In genomic region chrV:14212813-14213212, ce11 we compare ENCODE assay signal across 2 worm cellular contexts.
TF ChIP-seq lines count a peak whose summit lies in the region.

No protein-coding gene starts in this region.

TF ChIP-seq in whole organism, L1 larva, 84 proteins besides CTCF, POLR2A, EP300 and RAD21 (continued from another document and continues in another):
- TF ChIP-seq dsc-1 (tag; optimal IDR thresholded peaks at IDR 0.05; lab: Kevin White, UChicago) (no peak), ztf-11 (tag; optimal IDR thresholded peaks at IDR 0.05; lab: Kevin White, UChicago) (no peak), unc-98 (GFP tag; IDR thresholded peaks at IDR 0.05; lab: Robert Waterston, UW) (no peak), snpc-4 (tag; optimal IDR thresholded peaks at IDR 0.05; lab: Kevin White, UChicago) (no peak), hlh-4 (tag; optimal IDR thresholded peaks at IDR 0.05; lab: Kevin White, UChicago) (no peak), tlp-1 (tag; optimal IDR thresholded peaks at IDR 0.05; lab: Kevin White, UChicago) (no peak), fkh-8 (tag; optimal IDR thresholded peaks at IDR 0.05; lab: Kevin White, UChicago) (no peak), ets-5 (GFP tag; IDR thresholded peaks at IDR 0.05; lab: Robert Waterston, UW) (no peak), mab-9 (GFP tag; IDR thresholded peaks at IDR 0.05; lab: Robert Waterston, UW) (no peak), ztf-4 (tag; optimal IDR thresholded peaks at IDR 0.05; lab: Kevin White, UChicago) (no peak), skn-1 (tag; optimal IDR thresholded peaks at IDR 0.05; lab: Kevin White, UChicago) (no peak), unc-62 (GFP tag; optimal IDR thresholded peaks at IDR 0.05; lab: Kevin White, UChicago) (no peak), nhr-237 (tag; optimal IDR thresholded peaks at IDR 0.05; lab: Kevin White, UChicago) (no peak), pqm-1 (tag; optimal IDR thresholded peaks at IDR 0.05; lab: Kevin White, UChicago) (no peak), lir-3 (tag; optimal IDR thresholded peaks at IDR 0.05; lab: Kevin White, UChicago; ENCODE audit: poor library complexity) (no peak), pax-3 (tag; optimal IDR thresholded peaks at IDR 0.05; lab: Kevin White, UChicago) (no peak), vab-15 (tag; optimal IDR thresholded peaks at IDR 0.05; lab: Kevin White, UChicago) (no peak), sptf-1 (tag; optimal IDR thresholded peaks at IDR 0.05; lab: Kevin White, UChicago) (no peak), lin-14 (GFP tag; optimal IDR thresholded peaks at IDR 0.05; lab: Kevin White, UChicago) (peak; percentile 68), mef-2 (tag; optimal IDR thresholded peaks at IDR 0.05; lab: Kevin White, UChicago) (no peak), fkh-4 (tag; optimal IDR thresholded peaks at IDR 0.05; lab: Kevin White, UChicago; ENCODE audit: borderline replicate concordance) (no peak), sup-37 (GFP tag; optimal IDR thresholded peaks at IDR 0.05; lab: Kevin White, UChicago) (no peak), lsy-2 (tag; optimal IDR thresholded peaks at IDR 0.05; lab: Kevin White, UChicago) (peak in 1 of 2 experiments; percentile 13), mdl-1 (tag; optimal IDR thresholded peaks at IDR 0.05; lab: Kevin White, UChicago) (peak in 1 of 2 experiments; percentile 54), nhr-77 (tag; optimal IDR thresholded peaks at IDR 0.05; lab: Kevin White, UChicago) (no peak), efl-1 (optimal IDR thresholded peaks at IDR 0.05; lab: Kevin White, UChicago) (no peak), efl-1 (GFP tag; optimal IDR thresholded peaks at IDR 0.05 in 1 of 2; lab: Kevin White, UChicago) (peak in 1 of 2 experiments; percentile 84), fos-1 (tag; optimal IDR thresholded peaks at IDR 0.05; lab: Kevin White, UChicago) (no peak), xbp-1 (tag; optimal IDR thresholded peaks at IDR 0.05; lab: Kevin White, UChicago) (no peak), nhr-84 (tag; optimal IDR thresholded peaks at IDR 0.05; lab: Kevin White, UChicago) (no peak), blmp-1 (tag; optimal IDR thresholded peaks at IDR 0.05; lab: Kevin White, UChicago) (peak; percentile 90), sox-4 (tag; optimal IDR thresholded peaks at IDR 0.05; lab: Kevin White, UChicago) (no peak), Y116A8C.19 (tag; optimal IDR thresholded peaks at IDR 0.05; lab: Kevin White, UChicago; ENCODE audit: borderline replicate concordance) (no peak), F16B12.6 (tag; optimal IDR thresholded peaks at IDR 0.05; lab: Kevin White, UChicago) (no peak), nhr-28 (tag; optimal IDR thresholded peaks at IDR 0.05; lab: Kevin White, UChicago) (no peak), C16A3.4 (tag; optimal IDR thresholded peaks at IDR 0.05; lab: Kevin White, UChicago) (no peak), alr-1 (tag; optimal IDR thresholded peaks at IDR 0.05; lab: Kevin White, UChicago; ENCODE audit: borderline replicate concordance) (no peak), ceh-82 (tag; optimal IDR thresholded peaks at IDR 0.05; lab: Kevin White, UChicago) (no peak), C04F5.9 (tag; optimal IDR thresholded peaks at IDR 0.05; lab: Kevin White, UChicago) (no peak), ceh-88 (GFP tag; IDR thresholded peaks at IDR 0.05; lab: Robert Waterston, UW) (no peak), ama-1 (optimal IDR thresholded peaks at IDR 0.05; lab: Kevin White, UChicago) (no peak), pag-3 (tag; optimal IDR thresholded peaks at IDR 0.05; lab: Kevin White, UChicago; ENCODE audit: borderline replicate concordance, insufficient read depth) (no peak), nhr-20 (tag; optimal IDR thresholded peaks at IDR 0.05; lab: Kevin White, UChicago) (peak; percentile 57), nhr-90 (tag; optimal IDR thresholded peaks at IDR 0.05; lab: Kevin White, UChicago; ENCODE audit: poor library complexity) (peak; percentile 22), nhr-47 (tag; optimal IDR thresholded peaks at IDR 0.05; lab: Kevin White, UChicago) (no peak), mep-1 (tag; optimal IDR thresholded peaks at IDR 0.05; lab: Kevin White, UChicago) (no peak), ces-1 (GFP tag; optimal IDR thresholded peaks at IDR 0.05; lab: Kevin White, UChicago) (no peak), zag-1 (tag; optimal IDR thresholded peaks at IDR 0.05; lab: Kevin White, UChicago) (no peak), nhr-12 (tag; optimal IDR thresholded peaks at IDR 0.05; lab: Kevin White, UChicago) (no peak), zip-4 (GFP tag; optimal IDR thresholded peaks at IDR 0.05; lab: Kevin White, UChicago) (no peak), lin-15B (tag; optimal IDR thresholded peaks at IDR 0.05; lab: Kevin White, UChicago) (no peak), isw-1 (GFP tag; IDR thresholded peaks at IDR 0.05; lab: Robert Waterston, UW) (no peak), unc-30 (tag; optimal IDR thresholded peaks at IDR 0.05; lab: Kevin White, UChicago) (no peak), hlh-17 (GFP tag; optimal IDR thresholded peaks at IDR 0.05; lab: Kevin White, UChicago; ENCODE audit: borderline replicate concordance) (no peak), C34B4.2 (tag; optimal IDR thresholded peaks at IDR 0.05; lab: Kevin White, UChicago) (no peak), hpl-2 (GFP tag; optimal IDR thresholded peaks at IDR 0.05; lab: Kevin White, UChicago) (no peak), ceh-8 (GFP tag; optimal IDR thresholded peaks at IDR 0.05; lab: Kevin White, UChicago) (no peak), aly-2 (tag; optimal IDR thresholded peaks at IDR 0.05; lab: Kevin White, UChicago) (no peak), egl-13 (tag; optimal IDR thresholded peaks at IDR 0.05; lab: Kevin White, UChicago) (no peak), unc-130 (tag; optimal IDR thresholded peaks at IDR 0.05; lab: Kevin White, UChicago) (no peak), fkh-10 (GFP tag; optimal IDR thresholded peaks at IDR 0.05; lab: Kevin White, UChicago) (no peak), efl-3 (GFP tag; optimal IDR thresholded peaks at IDR 0.05; lab: Kevin White, UChicago) (no peak), egl-27 (tag; optimal IDR thresholded peaks at IDR 0.05; lab: Kevin White, UChicago) (no peak), nhr-76 (tag; optimal IDR thresholded peaks at IDR 0.05; lab: Kevin White, UChicago) (no peak), nhr-19 (GFP tag; conservative IDR thresholded peaks at IDR 0.05; lab: Robert Waterston, UW) (0 out of 2 replicates have a peak, but pooled peaks have one; percentile 20), irx-1 (tag; optimal IDR thresholded peaks at IDR 0.05; lab: Kevin White, UChicago) (no peak), elt-2 (tag; optimal IDR thresholded peaks at IDR 0.05; lab: Kevin White, UChicago) (peak; percentile 78), nhr-71 (tag; optimal IDR thresholded peaks at IDR 0.05; lab: Kevin White, UChicago) (no peak)

TF ChIP-seq in whole organism, L4 larva, 104 proteins besides CTCF, POLR2A, EP300 and RAD21 (continued from another document):
- TF ChIP-seq mdl-1 (tag; optimal IDR thresholded peaks at IDR 0.05; lab: Kevin White, UChicago) = peak in 1 of 2 experiments; percentile 81
- peak; percentile 83 for TF ChIP-seq hlh-30 (tag; optimal IDR thresholded peaks at IDR 0.05; lab: Kevin White, UChicago; ENCODE audit: insufficient read depth)
- no peak for TF ChIP-seq D1046.2 (GFP tag; IDR thresholded peaks at IDR 0.05; lab: Robert Waterston, UW)
- no peak for TF ChIP-seq saeg-2 (GFP tag; IDR thresholded peaks at IDR 0.05; lab: Robert Waterston, UW)
- peak; percentile 60 for TF ChIP-seq dmd-6 (GFP tag; IDR thresholded peaks at IDR 0.05; lab: Robert Waterston, UW)
- no peak for TF ChIP-seq vab-7 (GFP tag; IDR thresholded peaks at IDR 0.05; lab: Robert Waterston, UW)
- no peak for TF ChIP-seq dpl-1 (GFP tag; optimal IDR thresholded peaks at IDR 0.05; lab: Kevin White, UChicago)
- no peak for TF ChIP-seq zip-11 (GFP tag; IDR thresholded peaks at IDR 0.05; lab: Robert Waterston, UW)
- no peak for TF ChIP-seq ceh-20 (GFP tag; IDR thresholded peaks at IDR 0.05; lab: Robert Waterston, UW)
- no peak for TF ChIP-seq madf-9 (GFP tag; conservative IDR thresholded peaks at IDR 0.05; lab: Robert Waterston, UW)
- TF ChIP-seq pqm-1 (tag; optimal IDR thresholded peaks at IDR 0.05; lab: Kevin White, UChicago) = peak; percentile 70
